Fruit fly (Drosophila melanogaster) whole organism, pupa: ENCODE measurements around the gene CG32281.

Experiments used
- CG10348 ChIP-seq: fragments of 200-800 bp; sonication (Bioruptor generic); IDR thresholded peaks from 2 replicates; pipeline ENCODE4 v1.3.6; 2022; ENCODE audit warnings: missing biosample characterization, missing genetic modification characterization
- CG13204 ChIP-seq: fragments of 200-800 bp; sonication (Bioruptor generic); optimal IDR thresholded peaks from 2 replicates; lab custom pipeline; 2018; ENCODE audit warnings: missing biosample characterization, mild to moderate bottlenecking, missing genetic modification characterization, moderate library complexity
- CG17806 ChIP-seq: fragments of 200-800 bp; sonication (Bioruptor generic); optimal IDR thresholded peaks from 2 replicates; lab custom pipeline; 2018; ENCODE audit warnings: missing biosample characterization, mild to moderate bottlenecking, missing genetic modification characterization, moderate library complexity
- CG4496 ChIP-seq: fragments of 200-800 bp; sonication (Bioruptor generic); IDR thresholded peaks from 3 replicates; pipeline ENCODE4 v1.3.6; 2022; ENCODE audit warnings: missing biosample characterization, missing genetic modification characterization
- CG8301 ChIP-seq: fragments of 200-800 bp; sonication (Bioruptor generic); optimal IDR thresholded peaks from 2 replicates; lab custom pipeline; 2018; ENCODE audit warnings: missing biosample characterization, mild to moderate bottlenecking, missing genetic modification characterization
- EcR ChIP-seq: fragments of 200-800 bp; sonication (Bioruptor generic); optimal IDR thresholded peaks from 3 replicates; lab custom pipeline; 2019; ENCODE audit warnings: missing biosample characterization, missing genetic modification characterization, mild to moderate bottlenecking, moderate library complexity, missing genetic modification reagents
- fd96Ca ChIP-seq: fragments of 200-800 bp; sonication (Bioruptor generic); IDR thresholded peaks from 3 replicates; pipeline ENCODE4 v1.3.6; 2022; ENCODE audit warnings: missing biosample characterization, missing genetic modification characterization

DNA sequence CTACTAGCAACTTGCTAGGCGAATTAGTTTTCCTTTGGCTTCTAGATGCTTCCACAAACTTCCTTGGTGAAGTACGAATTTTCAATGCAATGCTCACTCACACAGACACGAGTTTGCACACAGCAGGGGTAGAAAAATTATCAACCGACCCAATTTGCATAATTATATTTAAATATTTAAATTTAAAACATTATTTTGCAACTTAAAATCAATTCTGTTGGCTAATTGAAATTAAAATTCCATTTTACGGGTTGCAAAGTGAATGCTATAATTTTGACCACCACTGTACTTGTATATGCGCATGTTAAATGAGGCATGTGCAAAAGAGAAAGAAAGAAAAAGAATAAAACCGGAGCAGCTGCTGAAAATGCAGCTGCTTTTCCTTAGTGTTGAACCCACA, 24.9 kb downstream of the CG32281 start:
- TF ChIP-seq fd96Ca (GFP tag; lab: Robert Waterston, UW): peak; percentile 95
- TF ChIP-seq CG17806 (tag; lab: Kevin White, UChicago): peak; percentile 96
- no peak for TF ChIP-seq EcR
- peak; percentile 84 for TF ChIP-seq CG10348 (GFP tag; lab: Robert Waterston, UW)
- TF ChIP-seq CG8301: peak; percentile 97
- TF ChIP-seq CG4496 (GFP tag; lab: Robert Waterston, UW): peak; percentile 99
- TF ChIP-seq CG13204 (GFP tag; lab: Kevin White, UChicago): peak; percentile 55
